Worm (Caenorhabditis elegans) whole organism, L4 larva: Measurements from ENCODE around the gene unc-39.
A peak's percentile ranks its signal among the peaks of the same experiment; 100 is the strongest.

ENCODE experiments used
- F37D6.2 ChIP-seq: sonication (generic microtip); optimal IDR thresholded peaks from 2 replicates; lab custom pipeline; 2016; ENCODE audit warnings: mild to moderate bottlenecking, missing genetic modification characterization, missing compliant biosample characterization
- T26A8.4 ChIP-seq: fragments of 200-800 bp; sonication (Bioruptor generic); IDR thresholded peaks from 2 replicates; pipeline ENCODE4 v1.3.6; 2022; ENCODE audit warnings: missing genetic modification characterization, missing compliant biosample characterization
- Y105C5A.15 ChIP-seq: fragments of 200-800 bp; sonication (Bioruptor generic); IDR thresholded peaks from 2 replicates; pipeline ENCODE4 v1.3.6; 2022; ENCODE audit warnings: missing genetic modification characterization, missing compliant biosample characterization
- ZK337.2 ChIP-seq: fragments of 200-800 bp; sonication (Bioruptor generic); IDR thresholded peaks from 2 replicates; pipeline ENCODE4 v1.3.6; 2022; ENCODE audit warnings: missing genetic modification reagents, missing genetic modification characterization, missing compliant biosample characterization
- aha-1 ChIP-seq: fragments of 150-350 bp; peaks from one replicate; lab custom pipeline; 2014; ENCODE audit warnings: missing biosample characterization, missing genetic modification characterization
- aly-2 ChIP-seq: sonication (generic microtip); optimal IDR thresholded peaks from 2 replicates; lab custom pipeline; 2018; ENCODE audit warnings: missing biosample characterization, missing genetic modification characterization
- arid-1 ChIP-seq: fragments of 200-800 bp; sonication (Bioruptor generic); conservative IDR thresholded peaks from 2 replicates; pipeline ENCODE4 v1.3.6; 2022; ENCODE audit warnings: missing genetic modification reagents, missing genetic modification characterization, missing compliant biosample characterization
- ceh-20 ChIP-seq: fragments of 200-800 bp; sonication (Bioruptor generic); IDR thresholded peaks from 2 replicates; pipeline ENCODE4 v1.3.6; 2022; ENCODE audit warnings: missing genetic modification reagents, missing genetic modification characterization, missing compliant biosample characterization
- ceh-32 ChIP-seq: sonication (generic microtip); optimal IDR thresholded peaks from 2 replicates; lab custom pipeline; 2016; ENCODE audit warnings: mild to moderate bottlenecking, missing genetic modification characterization, missing compliant biosample characterization; ENCODE audit not compliant: poor library complexity
- ces-1 ChIP-seq: fragments of 150-350 bp; sonication (generic microtip); optimal IDR thresholded peaks from 4 replicates; lab custom pipeline; 2014; ENCODE audit warnings: missing biosample characterization, missing genetic modification reagents, missing genetic modification characterization
- ctbp-1 ChIP-seq: fragments of 200-800 bp; sonication (Bioruptor generic); IDR thresholded peaks from 2 replicates; pipeline ENCODE4 v1.3.6; 2022; ENCODE audit warnings: missing genetic modification reagents, missing genetic modification characterization, missing compliant biosample characterization
- daf-19 ChIP-seq: fragments of 200-800 bp; sonication (Bioruptor generic); conservative IDR thresholded peaks from 2 replicates; pipeline ENCODE4 v1.3.6; 2022; ENCODE audit warnings: missing genetic modification characterization, missing compliant biosample characterization
- daf-8 ChIP-seq: fragments of 200-800 bp; sonication (Bioruptor generic); IDR thresholded peaks from 2 replicates; pipeline ENCODE4 v1.3.6; 2022; ENCODE audit warnings: missing genetic modification characterization, missing compliant biosample characterization
- dmd-9 ChIP-seq: fragments of 200-800 bp; sonication (Bioruptor generic); IDR thresholded peaks from 2 replicates; pipeline ENCODE4 v1.3.6; 2022; ENCODE audit warnings: missing genetic modification reagents, missing genetic modification characterization, missing compliant biosample characterization
- fkh-10 ChIP-seq: fragments of 150-350 bp; optimal IDR thresholded peaks from 2 replicates; lab custom pipeline; 2014; ENCODE audit warnings: missing biosample characterization, missing genetic modification reagents, missing genetic modification characterization
- hlh-11 ChIP-seq: fragments of 200-800 bp; sonication (Bioruptor generic); optimal IDR thresholded peaks from 2 replicates; lab custom pipeline; 2018; ENCODE audit warnings: mild to moderate bottlenecking, missing genetic modification characterization, missing compliant biosample characterization
- lin-15B ChIP-seq: fragments of 150-350 bp; sonication (generic microtip); optimal IDR thresholded peaks from 3 replicates; lab custom pipeline; 2014; ENCODE audit warnings: missing biosample characterization, missing genetic modification characterization
- lin-39 ChIP-seq: fragments of 150-350 bp; optimal IDR thresholded peaks from 2 replicates; lab custom pipeline; 2014; ENCODE audit warnings: missing biosample characterization, missing genetic modification reagents, missing genetic modification characterization
- lsy-2 ChIP-seq, 2 experiments: fragments of 150-350 bp in 1 of 2; sonication (generic microtip) in 1 of 2; optimal IDR thresholded peaks; 2 replicates each; lab custom pipeline; 2014 to 2017; ENCODE audit warnings: missing biosample characterization in 2 of 2, missing genetic modification characterization in 2 of 2
- madf-9 ChIP-seq: fragments of 200-800 bp; sonication (Bioruptor generic); conservative IDR thresholded peaks from 2 replicates; pipeline ENCODE4 v1.3.6; 2022; ENCODE audit warnings: missing genetic modification reagents, missing genetic modification characterization, missing compliant biosample characterization
- mdl-1 ChIP-seq, 2 experiments: fragments of 150-350 bp in 1 of 2; sonication (generic microtip) in 1 of 2; optimal IDR thresholded peaks; 2 replicates each; lab custom pipeline; 2014 to 2017; ENCODE audit warnings: missing biosample characterization in 2 of 2, missing genetic modification characterization in 2 of 2
- mep-1 ChIP-seq: fragments of 150-350 bp; sonication (generic microtip); optimal IDR thresholded peaks from 3 replicates; lab custom pipeline; 2014; ENCODE audit warnings: missing biosample characterization, missing genetic modification characterization
- mxl-2 ChIP-seq: fragments of 200-800 bp; sonication (Bioruptor generic); conservative IDR thresholded peaks from 2 replicates; pipeline ENCODE4 v1.3.6; 2022; ENCODE audit warnings: missing genetic modification reagents, missing genetic modification characterization, missing compliant biosample characterization
- nhr-25 ChIP-seq: sonication (generic microtip); optimal IDR thresholded peaks from 2 replicates; lab custom pipeline; 2017; ENCODE audit warnings: missing genetic modification characterization, mild to moderate bottlenecking, missing compliant biosample characterization, antibody characterized with exemption, moderate library complexity, borderline replicate concordance; ENCODE audit not compliant: insufficient read depth
- nhr-48 ChIP-seq: sonication (generic microtip); optimal IDR thresholded peaks from 2 replicates; lab custom pipeline; 2016; ENCODE audit warnings: mild to moderate bottlenecking, missing genetic modification characterization, missing compliant biosample characterization
- nhr-6 ChIP-seq: fragments of 150-350 bp; optimal IDR thresholded peaks from 2 replicates; lab custom pipeline; 2014; ENCODE audit warnings: missing biosample characterization, missing genetic modification characterization
- php-3 ChIP-seq: fragments of 200-800 bp; sonication (Bioruptor generic); IDR thresholded peaks from 2 replicates; pipeline ENCODE4 v1.3.6; 2022; ENCODE audit warnings: missing genetic modification reagents, missing genetic modification characterization, missing compliant biosample characterization
- rbr-2 ChIP-seq: sonication (generic microtip); optimal IDR thresholded peaks from 2 replicates; lab custom pipeline; 2016; ENCODE audit warnings: missing genotype, missing genetic modification characterization, missing compliant biosample characterization
- saeg-2 ChIP-seq: fragments of 200-800 bp; sonication (Bioruptor generic); IDR thresholded peaks from 2 replicates; pipeline ENCODE4 v1.3.6; 2022; ENCODE audit warnings: missing genetic modification reagents, missing genetic modification characterization, missing compliant biosample characterization
- skn-1 ChIP-seq: fragments of 150-350 bp; optimal IDR thresholded peaks from 2 replicates; lab custom pipeline; 2014; ENCODE audit warnings: missing biosample characterization, missing genetic modification characterization
- snpc-1.2 ChIP-seq: fragments of 200-800 bp; sonication (Bioruptor generic); IDR thresholded peaks from 2 replicates; pipeline ENCODE4 v1.3.6; 2022; ENCODE audit warnings: missing genetic modification reagents, missing genetic modification characterization, missing compliant biosample characterization
- tra-1 ChIP-seq: fragments of 200-800 bp; sonication (Bioruptor generic); IDR thresholded peaks from 2 replicates; pipeline ENCODE4 v1.3.6; 2022; ENCODE audit warnings: missing genetic modification reagents, missing genetic modification characterization, missing compliant biosample characterization
- unc-130 ChIP-seq: sonication (generic microtip); optimal IDR thresholded peaks from 2 replicates; lab custom pipeline; 2016; ENCODE audit warnings: missing genetic modification reagents, missing genetic modification characterization, missing compliant biosample characterization
- unc-62 ChIP-seq, 3 experiments: fragments of 150-350 bp in 1 of 3; sonication (generic microtip); optimal IDR thresholded peaks in 2 of 3; peaks in 1 of 3; 1 replicate in 1 of 3; 2 replicates in 2 of 3; lab custom pipeline; 2014 to 2017; ENCODE audit warnings: missing biosample characterization in 3 of 3, missing genetic modification characterization in 3 of 3, missing genetic modification reagents in 3 of 3, missing genotype in 1 of 3
- vab-7 ChIP-seq: fragments of 200-800 bp; sonication (Bioruptor generic); IDR thresholded peaks from 2 replicates; pipeline ENCODE4 v1.3.6; 2022; ENCODE audit warnings: missing genetic modification reagents, missing genetic modification characterization, missing compliant biosample characterization
- zag-1 ChIP-seq: fragments of 150-350 bp; optimal IDR thresholded peaks from 2 replicates; lab custom pipeline; 2014; ENCODE audit warnings: missing biosample characterization, missing genetic modification characterization
- ztf-11 ChIP-seq: fragments of 150-350 bp; optimal IDR thresholded peaks from 2 replicates; lab custom pipeline; 2014; ENCODE audit warnings: missing biosample characterization, missing genetic modification characterization

The unc-39 gene

DNA sequence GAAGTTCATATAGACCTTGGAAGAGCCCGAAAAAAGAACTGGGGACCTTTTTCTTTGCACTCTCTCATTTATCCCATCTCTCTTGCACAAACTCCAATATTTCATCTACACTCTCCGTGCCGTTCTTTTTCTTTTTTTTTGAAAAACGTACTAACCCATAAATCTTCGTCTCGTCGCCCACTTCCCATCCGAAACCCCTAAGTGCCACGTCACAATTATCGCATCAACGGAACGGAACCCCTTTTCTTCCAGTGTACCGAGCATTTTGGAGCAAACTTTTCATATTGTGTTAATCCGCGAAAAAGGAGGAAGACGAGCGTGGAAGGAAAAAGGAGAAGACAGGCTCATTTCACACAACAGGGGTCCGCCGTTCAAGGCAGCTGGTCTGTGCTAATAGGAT, 3.5 kb upstream of the unc-39 start:
- TF ChIP-seq Y105C5A.15 (GFP tag; lab: Robert Waterston, UW), result no peak
- TF ChIP-seq ztf-11 (tag; lab: Kevin White, UChicago), result no peak
- TF ChIP-seq ces-1 (GFP tag; lab: Kevin White, UChicago), result no peak
- TF ChIP-seq tra-1 (GFP tag; lab: Robert Waterston, UW), result peak; percentile 43; the same call in 1 of the 2 replicates
- TF ChIP-seq zag-1 (tag; lab: Kevin White, UChicago), result no peak
- no peak for TF ChIP-seq F37D6.2
- TF ChIP-seq daf-8 (GFP tag; lab: Robert Waterston, UW), result no peak
- TF ChIP-seq T26A8.4 (GFP tag; lab: Robert Waterston, UW), result no peak
- peak; percentile 78 for TF ChIP-seq ceh-20 (GFP tag; lab: Robert Waterston, UW)
- peak in 1 of 2 experiments; percentile 98 for TF ChIP-seq unc-62 (GFP tag; optimal IDR thresholded peaks at IDR 0.05 in 1 of 2; lab: Kevin White, UChicago)
- no peak for TF ChIP-seq unc-62 (tag; optimal IDR thresholded peaks at IDR 0.05; lab: Kevin White, UChicago)
- no peak for TF ChIP-seq fkh-10
- no peak for TF ChIP-seq ceh-32 (tag; lab: Kevin White, UChicago)
- no peak for TF ChIP-seq mxl-2 (GFP tag; lab: Robert Waterston, UW)
- TF ChIP-seq snpc-1.2 (GFP tag; lab: Robert Waterston, UW), result no peak
- no peak for TF ChIP-seq mdl-1 (tag; optimal IDR thresholded peaks at IDR 0.05; lab: Kevin White, UChicago)
- no peak for TF ChIP-seq php-3 (GFP tag; lab: Robert Waterston, UW)
- peak; percentile 22 for TF ChIP-seq rbr-2
- no peak for TF ChIP-seq nhr-6 (tag; lab: Kevin White, UChicago)
- TF ChIP-seq skn-1 (tag; lab: Kevin White, UChicago), result no peak
- no peak for TF ChIP-seq aly-2 (tag; lab: Kevin White, UChicago)
- TF ChIP-seq dmd-9 (GFP tag; lab: Robert Waterston, UW), result no peak
- no peak for TF ChIP-seq hlh-11 (tag; lab: Kevin White, UChicago)
- TF ChIP-seq saeg-2, result no peak
- no peak for TF ChIP-seq mep-1 (tag; lab: Kevin White, UChicago)
- TF ChIP-seq lsy-2 (tag; optimal IDR thresholded peaks at IDR 0.05; lab: Kevin White, UChicago), result peak in 1 of 2 experiments; percentile 32
- TF ChIP-seq vab-7 (GFP tag; lab: Robert Waterston, UW), result 0 out of 2 replicates have a peak, but pooled peaks have one; percentile 25
- no peak for TF ChIP-seq madf-9 (GFP tag; lab: Robert Waterston, UW)
- TF ChIP-seq nhr-48, result no peak
- no peak for TF ChIP-seq daf-19 (GFP tag; lab: Robert Waterston, UW)
- TF ChIP-seq ZK337.2 (GFP tag; lab: Robert Waterston, UW), result no peak
- TF ChIP-seq unc-130 (GFP tag; lab: Kevin White, UChicago), result no peak
- TF ChIP-seq nhr-25 (tag; lab: Kevin White, UChicago), result no peak
- TF ChIP-seq lin-39 (tag; lab: Kevin White, UChicago), result no peak
- no peak for TF ChIP-seq lin-15B (tag; lab: Kevin White, UChicago)
- TF ChIP-seq ctbp-1 (GFP tag; lab: Robert Waterston, UW), result no peak
- TF ChIP-seq, all 104 proteins: peak for 6

DNA sequence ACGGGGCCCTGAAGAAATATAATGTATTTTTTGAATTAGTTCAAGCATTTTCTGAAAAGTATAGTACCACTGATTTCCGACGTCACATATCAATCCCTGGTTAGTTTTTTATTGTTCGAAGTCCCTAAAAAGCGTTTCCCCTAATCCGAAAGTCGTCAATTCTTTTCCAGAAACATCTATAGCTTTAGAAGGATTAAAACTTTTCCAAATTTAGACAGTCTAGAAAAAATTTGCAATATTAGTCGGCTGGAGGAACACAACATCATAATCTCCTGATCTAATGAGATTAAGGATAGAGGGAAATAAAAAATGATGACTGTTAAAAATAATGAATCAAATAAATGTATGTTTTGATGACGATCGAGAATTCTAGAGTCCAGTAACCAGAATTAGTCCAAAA, 5.2 kb downstream of the unc-39 start:
- TF ChIP-seq unc-62 (GFP tag; optimal IDR thresholded peaks at IDR 0.05 in 1 of 2; lab: Kevin White, UChicago), result peak in 1 of 2 experiments; percentile 77
- no peak for TF ChIP-seq unc-62 (tag; optimal IDR thresholded peaks at IDR 0.05; lab: Kevin White, UChicago)
- TF ChIP-seq nhr-6 (tag; lab: Kevin White, UChicago), result no peak
- TF ChIP-seq F37D6.2, result no peak
- no peak for TF ChIP-seq zag-1 (tag; lab: Kevin White, UChicago)
- TF ChIP-seq arid-1 (GFP tag; lab: Robert Waterston, UW), result no peak

DNA sequence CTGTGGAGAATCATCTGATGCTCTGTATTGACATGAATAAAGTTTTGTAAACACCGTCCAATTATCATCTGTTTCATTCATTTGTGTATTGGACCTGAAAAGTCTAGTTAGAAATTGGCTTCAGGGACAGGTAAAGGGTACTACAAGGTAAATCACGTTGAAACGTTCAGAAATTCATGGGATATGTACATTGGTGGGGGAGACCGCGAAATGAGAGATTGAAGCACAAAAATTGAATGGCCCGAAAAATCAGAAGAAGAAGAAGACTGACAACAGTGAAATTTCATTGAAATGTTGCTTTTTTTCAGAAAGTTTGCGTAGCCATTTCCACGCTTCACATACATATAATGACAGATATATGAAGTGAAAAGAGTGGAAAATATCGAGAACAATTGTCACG, 6.1 kb downstream of the unc-39 start, which contains the start of gene npr-43:
npr-43 (minus strand) TSS at position 101 of the 400 bp plus-strand sequence.
- TF ChIP-seq vab-7 (GFP tag; lab: Robert Waterston, UW) (no peak), aha-1 (tag; lab: Kevin White, UChicago) (peak; percentile 68)
